Worm (Caenorhabditis elegans): ENCODE results near the gene srab-14.

The srab-14 gene

ce11 chrII:7529078-7529683, 29.9 kb upstream of the srab-14 start, which contains the start of gene ZK1290.5 (continued):
- TF ChIP-seq mdt-29 (GFP tag; IDR thresholded peaks at IDR 0.05): peak; percentile 96
- no peak for TF ChIP-seq unc-39 (tag; optimal IDR thresholded peaks at IDR 0.05)
- no peak for TF ChIP-seq spr-3 (GFP tag; optimal IDR thresholded peaks at IDR 0.05)
- no peak for TF ChIP-seq lin-38 (GFP tag; IDR thresholded peaks at IDR 0.05)
- peak; percentile 90 for TF ChIP-seq ceh-20 (GFP tag; IDR thresholded peaks at IDR 0.05)
- TF ChIP-seq aha-1 (tag): peak; percentile 96
- TF ChIP-seq pqm-1 (tag; optimal IDR thresholded peaks at IDR 0.05): peak; percentile 3
- TF ChIP-seq nhr-28 (tag; optimal IDR thresholded peaks at IDR 0.05): peak; percentile 91
- no peak for TF ChIP-seq tag-97 (GFP tag; IDR thresholded peaks at IDR 0.05)
- TF ChIP-seq snpc-4 (tag; optimal IDR thresholded peaks at IDR 0.05): no peak
- peak in 1 of 2 experiments; percentile 69 for TF ChIP-seq hif-1 (tag; optimal IDR thresholded peaks at IDR 0.05)
- TF ChIP-seq hmg-1.1 (GFP tag; IDR thresholded peaks at IDR 0.05): peak; percentile 62
- no peak for TF ChIP-seq F10B5.3 (tag; optimal IDR thresholded peaks at IDR 0.05)
- TF ChIP-seq daf-12 (tag; optimal IDR thresholded peaks at IDR 0.05): no peak
- peak; percentile 83 for TF ChIP-seq zfp-3 (GFP tag; conservative IDR thresholded peaks at IDR 0.05)
- TF ChIP-seq dmd-8 (GFP tag; IDR thresholded peaks at IDR 0.05): no peak
- TF ChIP-seq nhr-77 (tag; optimal IDR thresholded peaks at IDR 0.05): peak; percentile 72
- peak; percentile 90 for TF ChIP-seq nhr-102 (tag; optimal IDR thresholded peaks at IDR 0.05)
- peak; percentile 36; the same call in 1 of the 2 replicates for TF ChIP-seq set-16 (GFP tag; IDR thresholded peaks at IDR 0.05)
- peak; percentile 96 for TF ChIP-seq tra-1 (GFP tag; IDR thresholded peaks at IDR 0.05)
- peak; percentile 75 for TF ChIP-seq ctbp-1 (GFP tag; IDR thresholded peaks at IDR 0.05)
- no peak for TF ChIP-seq skn-1 (tag; optimal IDR thresholded peaks at IDR 0.05)
- TF ChIP-seq nhr-48 (tag; optimal IDR thresholded peaks at IDR 0.05): peak; percentile 98
- TF ChIP-seq zip-2 (tag; optimal IDR thresholded peaks at IDR 0.05): peak; percentile 40
- peak; percentile 87 for TF ChIP-seq mep-1 (tag; optimal IDR thresholded peaks at IDR 0.05)
- TF ChIP-seq madf-9 (GFP tag; conservative IDR thresholded peaks at IDR 0.05): peak; percentile 48; the same call in 1 of the 2 replicates
- peak; percentile 72 for TF ChIP-seq cey-2 (tag; optimal IDR thresholded peaks at IDR 0.05; ENCODE audit: borderline replicate concordance, insufficient read depth)
- TF ChIP-seq ceh-44 (GFP tag; IDR thresholded peaks at IDR 0.05): no peak
- TF ChIP-seq ceh-62 (tag; optimal IDR thresholded peaks at IDR 0.05): no peak
- no peak for TF ChIP-seq sdz-12 (GFP tag; optimal IDR thresholded peaks at IDR 0.05)
- peak; percentile 49 for TF ChIP-seq nhr-25 (tag; optimal IDR thresholded peaks at IDR 0.05; ENCODE audit: borderline replicate concordance, insufficient read depth)
- TF ChIP-seq pha-4 (GFP tag; IDR thresholded peaks at IDR 0.05): peak; percentile 86
- TF ChIP-seq pha-4 (tag; optimal IDR thresholded peaks at IDR 0.05): peak; percentile 61
- peak; percentile 37 for TF ChIP-seq ztf-7 (tag; optimal IDR thresholded peaks at IDR 0.05)
- no peak for TF ChIP-seq zfp-2 (tag; optimal IDR thresholded peaks at IDR 0.05)
- TF ChIP-seq F49E8.2 (tag; optimal IDR thresholded peaks at IDR 0.05; ENCODE audit: borderline replicate concordance): no peak
- TF ChIP-seq Y5F2A.4 (GFP tag; optimal IDR thresholded peaks at IDR 0.05): no peak
- no peak for TF ChIP-seq nhr-42 (GFP tag; IDR thresholded peaks at IDR 0.05)
- no peak for TF ChIP-seq lin-29 (GFP tag; IDR thresholded peaks at IDR 0.05)
- TF ChIP-seq nhr-10 (tag; optimal IDR thresholded peaks at IDR 0.05): peak; percentile 83
- TF ChIP-seq mdl-1 (tag; optimal IDR thresholded peaks at IDR 0.05): peak; percentile 43 to 95
- TF ChIP-seq T26A8.4 (GFP tag; IDR thresholded peaks at IDR 0.05): peak; percentile 71
- peak; percentile 15 for TF ChIP-seq duxl-1 (tag; optimal IDR thresholded peaks at IDR 0.05; ENCODE audit: poor library complexity)
- TF ChIP-seq mes-2 (tag; optimal IDR thresholded peaks at IDR 0.05; ENCODE audit: poor library complexity, severe bottlenecking): peak; percentile 56
- peak; percentile 98 for TF ChIP-seq dve-1 (tag; optimal IDR thresholded peaks at IDR 0.05; ENCODE audit: insufficient read depth)
- peak; percentile 98 for TF ChIP-seq mxl-2 (GFP tag; conservative IDR thresholded peaks at IDR 0.05)
